Worm (Caenorhabditis elegans): ENCODE results near the gene K04G11.3.

DNA sequence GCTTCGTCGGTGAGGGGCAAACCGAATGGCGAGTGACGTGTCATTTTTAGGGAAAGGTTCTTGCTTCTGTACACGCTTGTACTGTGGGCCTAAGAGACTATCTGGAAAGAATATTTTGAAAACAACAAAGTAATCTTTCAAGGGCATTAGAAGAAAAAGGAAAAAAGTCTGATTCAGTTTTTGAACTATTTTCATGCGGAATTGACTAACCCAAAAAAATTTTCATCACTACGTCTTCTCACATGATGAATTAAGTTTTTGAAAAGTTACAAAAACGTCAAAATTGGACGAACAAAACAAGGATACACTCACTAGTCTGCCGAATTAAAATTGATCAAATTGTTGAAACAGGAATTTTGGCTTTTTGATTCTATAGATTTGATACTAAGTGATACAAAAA is 27.2 kb downstream of the K04G11.3 start, which contains the start of gene C11H1.9:
- no peak for TF ChIP-seq pqm-1 (tag; optimal IDR thresholded peaks at IDR 0.05)
- no peak for TF ChIP-seq ama-1 (optimal IDR thresholded peaks at IDR 0.05)
- no peak for TF ChIP-seq aly-2 (tag; optimal IDR thresholded peaks at IDR 0.05)
